Worm (Caenorhabditis elegans) whole organism, midembryonic: ENCODE measurements around the gene rars-2.

Experiments
- cog-1 ChIP-seq: sonication (generic microtip); optimal IDR thresholded peaks from 2 replicates; lab custom pipeline; 2016; ENCODE audit warnings: missing genetic modification characterization, missing compliant biosample characterization
- flt-1 ChIP-seq: fragments of 200-800 bp; sonication (Bioruptor generic); IDR thresholded peaks from 2 replicates; pipeline ENCODE4 v1.3.6; 2022; ENCODE audit warnings: missing genetic modification characterization, missing compliant biosample characterization
- klf-2 ChIP-seq: fragments of 200-800 bp; sonication (Bioruptor generic); conservative IDR thresholded peaks from 2 replicates; pipeline ENCODE4 v1.3.6; 2022; ENCODE audit warnings: missing genetic modification reagents, missing genetic modification characterization, missing compliant biosample characterization
- med-1 ChIP-seq: sonication (generic microtip); optimal IDR thresholded peaks from 2 replicates; lab custom pipeline; 2017; ENCODE audit warnings: missing genetic modification characterization, mild to moderate bottlenecking, missing compliant biosample characterization, antibody characterized with exemption, missing genetic modification reagents; ENCODE audit not compliant: insufficient read depth
- ref-1 ChIP-seq: fragments of 200-800 bp; sonication (Bioruptor generic); conservative IDR thresholded peaks from 2 replicates; pipeline ENCODE4 v1.3.6; 2022; ENCODE audit warnings: missing genetic modification reagents, missing genetic modification characterization, missing compliant biosample characterization
- ztf-23 ChIP-seq: fragments of 200-800 bp; sonication (Bioruptor generic); IDR thresholded peaks from 2 replicates; pipeline ENCODE4 v1.3.6; 2022; ENCODE audit warnings: missing genetic modification reagents, missing genetic modification characterization, missing compliant biosample characterization

DNA sequence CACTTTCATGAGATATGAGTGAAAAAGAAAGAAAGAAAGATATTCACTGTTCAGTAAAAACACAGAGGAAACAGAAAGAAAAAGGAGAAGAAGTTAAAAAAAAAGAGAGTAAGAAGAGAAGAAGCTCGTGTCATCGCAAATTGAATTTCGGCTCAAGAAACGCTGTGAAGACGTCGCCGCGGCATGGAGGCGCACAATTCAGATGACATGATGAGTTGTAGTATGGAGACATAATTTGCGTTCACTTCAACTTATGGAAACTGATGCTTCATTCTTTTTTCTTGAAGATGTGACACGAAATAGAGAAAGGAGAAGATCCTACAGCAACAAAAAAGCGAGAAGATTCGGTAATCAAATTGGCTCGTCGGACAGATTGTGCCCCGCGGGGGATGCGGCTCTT, 23.0 kb downstream of the rars-2 start:
- TF ChIP-seq flt-1 (GFP tag; lab: Robert Waterston, UW) (no peak), med-1 (GFP tag; lab: Kevin White, UChicago) (no peak), ref-1 (GFP tag; lab: Robert Waterston, UW) (no peak), ztf-23 (GFP tag; lab: Robert Waterston, UW) (no peak), klf-2 (GFP tag; lab: Robert Waterston, UW) (no peak), cog-1 (no peak)
